Worm (Caenorhabditis elegans) whole organism, young adult: ENCODE data around the gene C29A12.6.

Experiments
- Y95B8A.8 ChIP-seq: fragments of 200-800 bp; sonication (Bioruptor generic); IDR thresholded peaks from 2 replicates; pipeline ENCODE4 v1.3.6; 2022; ENCODE audit warnings: missing genetic modification reagents, missing genetic modification characterization, missing compliant biosample characterization
- mxl-1 ChIP-seq: sonication (generic microtip); optimal IDR thresholded peaks from 2 replicates; lab custom pipeline; 2016; ENCODE audit warnings: missing genetic modification characterization, missing compliant biosample characterization
- nhr-80 ChIP-seq: sonication (generic microtip); optimal IDR thresholded peaks from 2 replicates; lab custom pipeline; 2016; ENCODE audit warnings: missing genetic modification characterization, missing compliant biosample characterization
- zim-3 ChIP-seq: sonication (generic microtip); optimal IDR thresholded peaks from 2 replicates; lab custom pipeline; 2017; ENCODE audit warnings: mild to moderate bottlenecking, missing genetic modification characterization, moderate library complexity, missing compliant biosample characterization

DNA sequence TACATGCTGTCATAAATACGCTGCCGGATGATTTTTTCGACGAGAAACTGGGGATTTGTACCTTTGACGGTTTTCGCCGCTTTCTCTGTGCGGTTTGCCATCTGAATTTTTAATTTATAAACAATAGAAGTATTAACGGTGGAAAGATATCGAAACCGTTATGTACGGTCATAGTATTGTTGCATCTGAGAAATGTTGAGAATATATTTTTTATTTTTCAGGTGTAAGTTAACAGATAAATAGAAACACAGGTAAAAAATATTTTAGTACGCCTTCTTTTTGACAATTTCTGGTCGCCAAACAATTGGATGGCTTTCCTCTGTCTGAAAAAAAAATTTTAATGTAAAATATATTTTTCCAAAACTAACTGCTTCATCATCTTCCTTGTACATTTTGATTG lies 41.1 kb upstream of the C29A12.6 start, which contains the start of gene prp-38:
- TF ChIP-seq nhr-80 (tag; lab: Kevin White, UChicago) (no peak), Y95B8A.8 (GFP tag; lab: Robert Waterston, UW) (no peak), mxl-1 (tag; lab: Kevin White, UChicago) (no peak), zim-3 (tag; lab: Kevin White, UChicago) (no peak)
